Fruit fly (Drosophila melanogaster) whole organism, prepupa: ENCODE data around the gene CG31924.

Experiments
- Blimp-1 ChIP-seq: fragments of 200-800 bp; sonication (Bioruptor generic); optimal IDR thresholded peaks from 3 replicates; lab custom pipeline; 2017; ENCODE audit warnings: missing biosample characterization, missing genetic modification characterization, mild to moderate bottlenecking, moderate library complexity, missing genetic modification reagents
- CG10669 ChIP-seq: fragments of 200-800 bp; sonication (Bioruptor generic); optimal IDR thresholded peaks from 3 replicates; lab custom pipeline; 2018; ENCODE audit warnings: missing biosample characterization, mild to moderate bottlenecking, missing genetic modification characterization, moderate library complexity
- CG11294 ChIP-seq: fragments of 200-800 bp; sonication (Bioruptor generic); IDR thresholded peaks from 2 replicates; pipeline ENCODE4 v1.3.6; 2022; ENCODE audit warnings: missing biosample characterization, missing genetic modification characterization
- CG11762 ChIP-seq: fragments of 200-800 bp; sonication (Bioruptor generic); optimal IDR thresholded peaks from 3 replicates; lab custom pipeline; 2016; ENCODE audit warnings: missing biosample characterization, missing genetic modification characterization; ENCODE audit not compliant: insufficient read depth
- CG11902 ChIP-seq: fragments of 200-800 bp; sonication (Bioruptor generic); optimal IDR thresholded peaks from 3 replicates; lab custom pipeline; 2016; ENCODE audit warnings: missing biosample characterization, missing genetic modification characterization
- CG1621 ChIP-seq: fragments of 200-800 bp; sonication (Bioruptor generic); optimal IDR thresholded peaks from 3 replicates; lab custom pipeline; 2018; ENCODE audit warnings: missing biosample characterization, mild to moderate bottlenecking, missing genetic modification characterization
- CG16779 ChIP-seq: fragments of 200-800 bp; sonication (Bioruptor generic); optimal IDR thresholded peaks from 3 replicates; lab custom pipeline; 2017; ENCODE audit warnings: missing biosample characterization, mild to moderate bottlenecking, missing genetic modification characterization
- CG32006 ChIP-seq: fragments of 200-800 bp; sonication (Bioruptor generic); optimal IDR thresholded peaks from 3 replicates; lab custom pipeline; 2017; ENCODE audit warnings: missing biosample characterization, mild to moderate bottlenecking, missing genetic modification characterization
- CG34406 ChIP-seq: fragments of 200-800 bp; sonication (Bioruptor generic); optimal IDR thresholded peaks from 3 replicates; lab custom pipeline; 2016; ENCODE audit warnings: missing biosample characterization, missing genetic modification characterization
- CG3919 ChIP-seq: fragments of 200-800 bp; sonication (Bioruptor generic); optimal IDR thresholded peaks from 3 replicates; lab custom pipeline; 2016; ENCODE audit warnings: missing biosample characterization, missing genetic modification characterization
- CG6276 ChIP-seq: fragments of 200-800 bp; sonication (Bioruptor generic); optimal IDR thresholded peaks from 2 replicates; lab custom pipeline; 2017; ENCODE audit warnings: missing biosample characterization, mild to moderate bottlenecking, missing genetic modification characterization
- CG6792 ChIP-seq: fragments of 200-800 bp; sonication (Bioruptor generic); optimal IDR thresholded peaks from 3 replicates; lab custom pipeline; 2016; ENCODE audit warnings: missing biosample characterization, missing genetic modification characterization
- CG7368 ChIP-seq: fragments of 200-800 bp; sonication (Bioruptor generic); optimal IDR thresholded peaks from 3 replicates; lab custom pipeline; 2016; ENCODE audit warnings: missing biosample characterization, missing genetic modification characterization
- CG8319 ChIP-seq: fragments of 200-800 bp; sonication (Bioruptor generic); optimal IDR thresholded peaks from 3 replicates; lab custom pipeline; 2016; ENCODE audit warnings: missing biosample characterization, missing genetic modification characterization
- CG8632 ChIP-seq: fragments of 200-800 bp; sonication (Bioruptor generic); optimal IDR thresholded peaks from 3 replicates; lab custom pipeline; 2016; ENCODE audit warnings: missing biosample characterization, missing genetic modification characterization
- CG9139 ChIP-seq: fragments of 200-800 bp; sonication (Bioruptor generic); optimal IDR thresholded peaks from 3 replicates; lab custom pipeline; 2017; ENCODE audit warnings: missing biosample characterization, mild to moderate bottlenecking, missing genetic modification characterization
- Eip78C ChIP-seq: fragments of 200-800 bp; sonication (Bioruptor generic); peaks from one replicate; lab custom pipeline; 2016; ENCODE audit warnings: missing biosample characterization, missing genetic modification characterization
- Ets21C ChIP-seq: fragments of 200-800 bp; sonication (Bioruptor generic); optimal IDR thresholded peaks from 3 replicates; lab custom pipeline; 2016; ENCODE audit warnings: missing biosample characterization, missing genetic modification characterization
- Ets96B ChIP-seq: fragments of 200-800 bp; optimal IDR thresholded peaks from 2 replicates; lab custom pipeline; 2019; ENCODE audit warnings: missing biosample characterization, mild to moderate bottlenecking, missing genetic modification characterization, moderate library complexity
- Gug ChIP-seq: fragments of 200-800 bp; sonication (Bioruptor generic); IDR thresholded peaks from 2 replicates; pipeline ENCODE4 v1.3.6; 2022; ENCODE audit warnings: missing biosample characterization, missing genetic modification characterization
- Hr38 ChIP-seq: sonication (Bioruptor generic); optimal IDR thresholded peaks from 2 replicates; lab custom pipeline; 2016; ENCODE audit warnings: missing biosample characterization, missing genetic modification characterization
- Hr39 ChIP-seq: fragments of 200-800 bp; sonication (Bioruptor generic); optimal IDR thresholded peaks from 2 replicates; lab custom pipeline; 2016; ENCODE audit warnings: missing biosample characterization, missing genetic modification characterization
- Lpt ChIP-seq: fragments of 200-800 bp; sonication (Bioruptor generic); optimal IDR thresholded peaks from 3 replicates; lab custom pipeline; 2016; ENCODE audit warnings: missing biosample characterization, missing genetic modification characterization
- OdsH ChIP-seq: fragments of 200-800 bp; sonication (Bioruptor generic); optimal IDR thresholded peaks from 3 replicates; lab custom pipeline; 2016; ENCODE audit warnings: missing biosample characterization, missing genetic modification characterization
- Sox102F ChIP-seq: fragments of 200-800 bp; sonication (Bioruptor generic); optimal IDR thresholded peaks from 2 replicates; lab custom pipeline; 2016; ENCODE audit warnings: missing biosample characterization, mild to moderate bottlenecking, missing genetic modification characterization
- Sox14 ChIP-seq: fragments of 200-800 bp; sonication (Bioruptor generic); optimal IDR thresholded peaks from 3 replicates; lab custom pipeline; 2016; ENCODE audit warnings: missing biosample characterization, missing genetic modification characterization
- Sox15 ChIP-seq: fragments of 200-800 bp; sonication (Bioruptor generic); optimal IDR thresholded peaks from 3 replicates; lab custom pipeline; 2016; ENCODE audit warnings: missing biosample characterization, missing genetic modification characterization
- acj6 ChIP-seq: fragments of 200-800 bp; sonication (Bioruptor generic); optimal IDR thresholded peaks from 3 replicates; lab custom pipeline; 2016; ENCODE audit warnings: missing biosample characterization, missing genetic modification characterization
- eg ChIP-seq: fragments of 200-800 bp; sonication (Bioruptor generic); IDR thresholded peaks from 3 replicates; pipeline ENCODE4 v1.3.6; 2022; ENCODE audit warnings: missing biosample characterization, missing genetic modification characterization
- esn ChIP-seq: fragments of 200-800 bp; sonication (Bioruptor generic); optimal IDR thresholded peaks from 2 replicates; lab custom pipeline; 2016; ENCODE audit warnings: missing biosample characterization, mild to moderate bottlenecking, missing genetic modification characterization, moderate library complexity
- fd59A ChIP-seq: fragments of 200-800 bp; sonication (Bioruptor generic); optimal IDR thresholded peaks from 2 replicates; lab custom pipeline; 2017; ENCODE audit warnings: missing biosample characterization, mild to moderate bottlenecking, missing genetic modification characterization, missing genetic modification reagents
- fd85E ChIP-seq: fragments of 200-800 bp; sonication (Bioruptor generic); optimal IDR thresholded peaks from 3 replicates; lab custom pipeline; 2016; ENCODE audit warnings: missing biosample characterization, missing genetic modification characterization
- fkh ChIP-seq: fragments of 200-800 bp; sonication (Bioruptor generic); optimal IDR thresholded peaks from 3 replicates; lab custom pipeline; 2017; ENCODE audit warnings: missing biosample characterization, mild to moderate bottlenecking, missing genetic modification characterization, moderate library complexity
- net ChIP-seq: fragments of 200-800 bp; sonication (Bioruptor generic); optimal IDR thresholded peaks from 3 replicates; lab custom pipeline; 2016; ENCODE audit warnings: missing biosample characterization, missing genetic modification characterization
- spab ChIP-seq: fragments of 200-800 bp; sonication (Bioruptor generic); optimal IDR thresholded peaks from 2 replicates; lab custom pipeline; 2017; ENCODE audit warnings: missing biosample characterization, mild to moderate bottlenecking, missing genetic modification characterization, missing genetic modification reagents
- ss ChIP-seq, 2 experiments: fragments of 200-800 bp; sonication (Bioruptor generic); optimal IDR thresholded peaks; 2 replicates in 1 of 2; 3 replicates in 1 of 2; lab custom pipeline; 2017 to 2018; ENCODE audit warnings: mild to moderate bottlenecking in 2 of 2, missing biosample characterization in 2 of 2, missing genetic modification characterization in 2 of 2, moderate library complexity in 1 of 2
- svp ChIP-seq: fragments of 200-800 bp; sonication (Bioruptor generic); peaks from one replicate; lab custom pipeline; 2016; ENCODE audit warnings: missing biosample characterization, missing genetic modification characterization
- topi ChIP-seq: fragments of 200-800 bp; sonication (Bioruptor generic); optimal IDR thresholded peaks from 3 replicates; lab custom pipeline; 2016; ENCODE audit warnings: missing biosample characterization, missing genetic modification characterization

Gene CG31924

dm6 chr2L:1312321-1312720 is 42.4 kb downstream of the CG31924 start (continued):
- TF ChIP-seq net (no peak), Hr38 (GFP tag; lab: Kevin White, UChicago) (no peak), CG10669 (GFP tag; lab: Kevin White, UChicago) (peak; percentile 53), CG16779 (tag; lab: Kevin White, UChicago) (peak; percentile 12), CG6792 (peak; percentile 19), CG34406 (peak; percentile 16), CG9139 (GFP tag; lab: Kevin White, UChicago) (no peak), Ets21C (GFP tag; lab: Kevin White, UChicago) (peak; percentile 20), spab (GFP tag; lab: Kevin White, UChicago) (peak; percentile 21), CG1621 (tag; lab: Kevin White, UChicago) (peak; percentile 27), fd59A (GFP tag; lab: Kevin White, UChicago) (peak; percentile 46), Sox15 (GFP tag; lab: Kevin White, UChicago) (no peak), Blimp-1 (no peak), CG11294 (GFP tag; lab: Robert Waterston, UW) (no peak), fd85E (GFP tag; lab: Kevin White, UChicago) (no peak), Ets96B (tag; lab: Kevin White, UChicago) (peak; percentile 62), CG11902 (GFP tag; lab: Kevin White, UChicago) (peak; percentile 11), fkh (GFP tag; lab: Kevin White, UChicago) (no peak), OdsH (GFP tag; lab: Kevin White, UChicago) (peak; percentile 21), CG3919 (peak; percentile 35), ss (GFP tag; optimal IDR thresholded peaks at IDR 0.05; lab: Kevin White, UChicago) (peak in 1 of 2 experiments; percentile 47), Gug (GFP tag; lab: Robert Waterston, UW) (peak; percentile 36; the same call in 1 of the 2 replicates), Lpt (GFP tag; lab: Kevin White, UChicago) (no peak), Eip78C (GFP tag; lab: Kevin White, UChicago) (peak; percentile 76), svp (GFP tag; lab: Kevin White, UChicago) (peak; percentile 64), CG8632 (GFP tag; lab: Kevin White, UChicago) (peak; percentile 24), CG7368 (GFP tag; lab: Kevin White, UChicago) (no peak), acj6 (GFP tag; lab: Kevin White, UChicago) (peak; percentile 25), CG8319 (no peak), Hr39 (peak; percentile 28), CG6276 (GFP tag; lab: Kevin White, UChicago) (no peak), esn (peak; percentile 59), Sox102F (GFP tag; lab: Kevin White, UChicago) (peak; percentile 40), CG11762 (GFP tag; lab: Kevin White, UChicago) (no peak), eg (GFP tag; lab: Robert Waterston, UW) (peak; percentile 57; the same call in 2 of the 3 replicates), CG32006 (peak; percentile 35), Sox14 (GFP tag; lab: Kevin White, UChicago) (peak; percentile 32), topi (GFP tag; lab: Kevin White, UChicago) (peak; percentile 41)
